Worm (Caenorhabditis elegans): ENCODE measurements around the gene irld-21.
A peak's percentile ranks its signal among the peaks of the same experiment; 100 is the strongest.

irld-21 gene

DNA sequence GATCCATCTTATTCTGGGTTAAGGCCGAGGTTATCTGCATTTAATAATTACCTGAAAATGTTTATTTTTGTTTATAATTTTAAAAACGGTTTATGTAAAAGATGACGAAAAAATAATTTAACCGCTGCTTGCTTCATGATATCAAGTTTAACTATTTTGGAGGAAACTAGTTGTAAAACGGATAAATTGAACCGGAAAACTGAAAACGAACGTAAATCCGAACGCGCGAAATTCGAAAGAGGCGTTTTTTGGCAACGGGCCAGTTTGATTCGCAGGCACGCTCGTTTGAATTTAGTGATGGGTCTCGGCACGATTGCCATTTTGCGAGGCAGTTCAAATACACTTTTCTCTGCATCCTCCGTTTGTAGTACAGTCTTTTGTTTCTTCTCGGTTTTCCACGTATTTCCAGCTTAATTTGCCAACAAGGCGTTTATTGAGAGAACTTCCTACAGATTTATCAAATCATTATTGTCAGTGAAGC lies 6.8 kb upstream of the irld-21 start, which contains the start of the genes gtbp-1 and K08F4.3 (continued):
- TF ChIP-seq grh-1 (GFP tag; IDR thresholded peaks at IDR 0.05) (peak; percentile 38; the same call in 1 of the 2 replicates), egl-13 (tag; optimal IDR thresholded peaks at IDR 0.05) (no peak), C16A3.4 (tag; optimal IDR thresholded peaks at IDR 0.05) (peak; percentile 75), hlh-17 (GFP tag; optimal IDR thresholded peaks at IDR 0.05; ENCODE audit: borderline replicate concordance) (no peak), dsc-1 (tag; optimal IDR thresholded peaks at IDR 0.05) (peak; percentile 37), lin-15B (tag; optimal IDR thresholded peaks at IDR 0.05) (peak; percentile 85), sup-37 (GFP tag; optimal IDR thresholded peaks at IDR 0.05) (no peak), ets-5 (GFP tag; IDR thresholded peaks at IDR 0.05) (no peak), unc-30 (tag; optimal IDR thresholded peaks at IDR 0.05) (no peak), ceh-90 (tag; optimal IDR thresholded peaks at IDR 0.05) (no peak), zag-1 (tag; optimal IDR thresholded peaks at IDR 0.05) (no peak), tlp-1 (tag; optimal IDR thresholded peaks at IDR 0.05) (no peak), hpl-2 (GFP tag; optimal IDR thresholded peaks at IDR 0.05) (no peak), nhr-76 (tag; optimal IDR thresholded peaks at IDR 0.05) (no peak), unc-62 (GFP tag; optimal IDR thresholded peaks at IDR 0.05) (no peak), ama-1 (optimal IDR thresholded peaks at IDR 0.05) (no peak), nhr-71 (tag; optimal IDR thresholded peaks at IDR 0.05) (peak; percentile 78), efl-3 (GFP tag; optimal IDR thresholded peaks at IDR 0.05) (no peak), fkh-10 (GFP tag; optimal IDR thresholded peaks at IDR 0.05) (no peak), lin-13 (GFP tag; optimal IDR thresholded peaks at IDR 0.05) (peak; percentile 68), ztf-4 (tag; optimal IDR thresholded peaks at IDR 0.05) (no peak), lin-35 (GFP tag; optimal IDR thresholded peaks at IDR 0.05) (peak; percentile 92 to 97), lsy-2 (tag; optimal IDR thresholded peaks at IDR 0.05) (peak; percentile 79 to 95), mef-2 (tag; optimal IDR thresholded peaks at IDR 0.05) (no peak), mdl-1 (tag; optimal IDR thresholded peaks at IDR 0.05) (peak in 1 of 2 experiments; percentile 66), mab-9 (GFP tag; IDR thresholded peaks at IDR 0.05) (no peak), unc-86 (tag; optimal IDR thresholded peaks at IDR 0.05) (peak; percentile 24), C04F5.9 (tag; optimal IDR thresholded peaks at IDR 0.05) (no peak), nhr-20 (tag; optimal IDR thresholded peaks at IDR 0.05) (peak; percentile 68), pag-3 (tag; optimal IDR thresholded peaks at IDR 0.05; ENCODE audit: borderline replicate concordance, insufficient read depth) (no peak), pqm-1 (tag; optimal IDR thresholded peaks at IDR 0.05) (peak; percentile 47), jun-1 (tag; optimal IDR thresholded peaks at IDR 0.05) (peak; percentile 53), ceh-82 (tag; optimal IDR thresholded peaks at IDR 0.05) (peak in 1 of 3 experiments; percentile 71), unc-98 (GFP tag; IDR thresholded peaks at IDR 0.05) (no peak), Y116A8C.19 (tag; optimal IDR thresholded peaks at IDR 0.05; ENCODE audit: borderline replicate concordance) (no peak), vab-15 (tag; optimal IDR thresholded peaks at IDR 0.05) (peak; percentile 23), nhr-237 (tag; optimal IDR thresholded peaks at IDR 0.05) (no peak), blmp-1 (tag; optimal IDR thresholded peaks at IDR 0.05) (peak; percentile 53), isw-1 (GFP tag; IDR thresholded peaks at IDR 0.05) (peak; percentile 64), egl-27 (tag; optimal IDR thresholded peaks at IDR 0.05) (no peak), hlh-4 (tag; optimal IDR thresholded peaks at IDR 0.05) (no peak), swsn-7 (tag; optimal IDR thresholded peaks at IDR 0.05) (peak; percentile 48), irx-1 (tag; optimal IDR thresholded peaks at IDR 0.05) (peak; percentile 10), nhr-90 (tag; optimal IDR thresholded peaks at IDR 0.05; ENCODE audit: poor library complexity) (peak; percentile 45), elt-3 (tag; optimal IDR thresholded peaks at IDR 0.05) (peak in 2 of 6 experiments; percentile 3 to 47), nhr-12 (tag; optimal IDR thresholded peaks at IDR 0.05) (no peak)

Data from whole organism, L1 larva.